Fruit fly (Drosophila melanogaster) whole organism, embryonic: ENCODE results near the gene sbr.

Source experiments
- CG10147 ChIP-seq: fragments of 200-800 bp; sonication (Bioruptor generic); optimal IDR thresholded peaks from 2 replicates; lab custom pipeline; 2019; ENCODE audit warnings: missing biosample characterization, mild to moderate bottlenecking, missing genetic modification characterization, moderate library complexity
- CG10267 ChIP-seq: fragments of 200-800 bp; sonication (Bioruptor generic); optimal IDR thresholded peaks from 2 replicates; lab custom pipeline; 2018; ENCODE audit warnings: missing biosample characterization, mild to moderate bottlenecking, missing genetic modification characterization, moderate library complexity
- CG10543 ChIP-seq: fragments of 200-800 bp; sonication (Bioruptor generic); optimal IDR thresholded peaks from 3 replicates; lab custom pipeline; 2017; ENCODE audit warnings: missing biosample characterization, mild to moderate bottlenecking, missing genetic modification characterization, moderate library complexity
- CG11093 ChIP-seq: fragments of 200-800 bp; sonication (Bioruptor generic); IDR thresholded peaks from 3 replicates; pipeline ENCODE4 v1.3.6; 2022; ENCODE audit warnings: missing biosample characterization, missing genetic modification characterization
- CG11560 ChIP-seq: fragments of 200-800 bp; sonication (Bioruptor generic); IDR thresholded peaks from 3 replicates; pipeline ENCODE4 v1.3.6; 2022; ENCODE audit warnings: missing biosample characterization, missing genetic modification characterization
- CG12391 ChIP-seq: fragments of 200-800 bp; sonication (Bioruptor generic); optimal IDR thresholded peaks from 3 replicates; lab custom pipeline; 2018; ENCODE audit warnings: missing biosample characterization, mild to moderate bottlenecking, missing genetic modification characterization, moderate library complexity
- CG13775 ChIP-seq: fragments of 200-800 bp; sonication (Bioruptor generic); optimal IDR thresholded peaks from 3 replicates; lab custom pipeline; 2017; ENCODE audit warnings: missing biosample characterization, mild to moderate bottlenecking, missing genetic modification characterization
- CG15269 ChIP-seq: fragments of 200-800 bp; sonication (Bioruptor generic); optimal IDR thresholded peaks from 2 replicates; lab custom pipeline; 2018; ENCODE audit warnings: missing biosample characterization, mild to moderate bottlenecking, missing genetic modification characterization, moderate library complexity
- CG15479 ChIP-seq: fragments of 200-800 bp; sonication (Bioruptor generic); optimal IDR thresholded peaks from 3 replicates; lab custom pipeline; 2019; ENCODE audit warnings: missing biosample characterization, mild to moderate bottlenecking, missing genetic modification characterization, moderate library complexity
- CG18599 ChIP-seq: fragments of 200-800 bp; sonication (Bioruptor generic); optimal IDR thresholded peaks from 3 replicates; lab custom pipeline; 2017; ENCODE audit warnings: missing biosample characterization, missing genetic modification characterization, mild to moderate bottlenecking, moderate library complexity, missing genetic modification reagents
- CG30403 ChIP-seq: fragments of 200-800 bp; sonication (Bioruptor generic); optimal IDR thresholded peaks from 3 replicates; lab custom pipeline; 2016; ENCODE audit warnings: missing biosample characterization, missing genetic modification characterization
- CG32532 ChIP-seq: fragments of 200-800 bp; sonication (Bioruptor generic); IDR thresholded peaks from 2 replicates; pipeline ENCODE4 v1.3.6; 2022; ENCODE audit warnings: missing biosample characterization, missing genetic modification characterization
- CG7556 ChIP-seq: fragments of 200-800 bp; sonication (Bioruptor generic); optimal IDR thresholded peaks from 2 replicates; lab custom pipeline; 2017; ENCODE audit warnings: missing biosample characterization, mild to moderate bottlenecking, missing genetic modification characterization
- CG8388 ChIP-seq: fragments of 200-800 bp; sonication (Bioruptor generic); optimal IDR thresholded peaks from 2 replicates; lab custom pipeline; 2019; ENCODE audit warnings: missing biosample characterization, mild to moderate bottlenecking, missing genetic modification characterization, moderate library complexity
- CG9437 ChIP-seq: fragments of 200-800 bp; sonication (Bioruptor generic); optimal IDR thresholded peaks from 2 replicates; lab custom pipeline; 2018; ENCODE audit warnings: missing biosample characterization, mild to moderate bottlenecking, missing genetic modification characterization
- CG9727 ChIP-seq: fragments of 200-800 bp; sonication (Bioruptor generic); optimal IDR thresholded peaks from 3 replicates; lab custom pipeline; 2017; ENCODE audit warnings: missing biosample characterization, mild to moderate bottlenecking, missing genetic modification characterization
- CkIIα-i1 ChIP-seq: fragments of 200-800 bp; sonication (Bioruptor generic); IDR thresholded peaks from 2 replicates; pipeline ENCODE4 v1.3.6; 2022; ENCODE audit warnings: missing biosample characterization, missing genetic modification characterization
- CrebB ChIP-seq: fragments of 200-800 bp; sonication (Bioruptor generic); optimal IDR thresholded peaks from 3 replicates; lab custom pipeline; 2018; ENCODE audit warnings: missing biosample characterization, mild to moderate bottlenecking, missing genetic modification characterization
- E2f1 ChIP-seq: fragments of 200-800 bp; sonication (Bioruptor generic); IDR thresholded peaks from 2 replicates; pipeline ENCODE4 v1.3.6; 2022; ENCODE audit warnings: missing biosample characterization, missing genetic modification characterization
- Eip74EF ChIP-seq, 2 experiments: fragments of 200-800 bp in 1 of 2; fragments of >200 bp in 1 of 2; sonication (Bioruptor generic) in 1 of 2; optimal IDR thresholded peaks; 2 replicates each; lab custom pipeline; 2017 to 2019; ENCODE audit warnings: missing biosample characterization in 2 of 2, missing genetic modification characterization in 2 of 2, mild to moderate bottlenecking in 1 of 2, moderate library complexity in 1 of 2
- Ets65A ChIP-seq: fragments of 200-800 bp; sonication (Bioruptor generic); peaks from one replicate; lab custom pipeline; 2016; ENCODE audit warnings: missing biosample characterization, missing genetic modification characterization
- HLH4C ChIP-seq: fragments of 200-800 bp; sonication (Bioruptor generic); IDR thresholded peaks from 3 replicates; pipeline ENCODE4 v1.3.6; 2022; ENCODE audit warnings: missing biosample characterization, missing genetic modification characterization; ENCODE audit not compliant: partially characterized antibody
- Med ChIP-seq: fragments of 200-800 bp; sonication (Bioruptor generic); peaks from one replicate; lab custom pipeline; 2016; ENCODE audit warnings: missing biosample characterization, missing genetic modification characterization, mild to moderate bottlenecking, inconsistent platforms, moderate library complexity
- Meics ChIP-seq: fragments of 200-800 bp; sonication (Bioruptor generic); optimal IDR thresholded peaks from 2 replicates; lab custom pipeline; 2017; ENCODE audit warnings: missing biosample characterization, mild to moderate bottlenecking, missing genetic modification characterization
- Ssrp ChIP-seq: fragments of 200-800 bp; sonication (Bioruptor generic); optimal IDR thresholded peaks from 2 replicates; lab custom pipeline; 2018; ENCODE audit warnings: missing biosample characterization, mild to moderate bottlenecking, missing genetic modification characterization, moderate library complexity
- az2 ChIP-seq: fragments of 200-800 bp; sonication (Bioruptor generic); optimal IDR thresholded peaks from 3 replicates; lab custom pipeline; 2016; ENCODE audit warnings: missing biosample characterization, missing genetic modification characterization
- bcd ChIP-seq: fragments of 200-800 bp; sonication (Bioruptor generic); optimal IDR thresholded peaks from 2 replicates; lab custom pipeline; 2017; ENCODE audit warnings: missing biosample characterization, mild to moderate bottlenecking, missing genetic modification characterization
- crp ChIP-seq, 2 experiments: fragments of 200-800 bp; sonication (Bioruptor generic); optimal IDR thresholded peaks; 2 replicates in 1 of 2; 3 replicates in 1 of 2; lab custom pipeline; 2017; ENCODE audit warnings: missing biosample characterization in 2 of 2, missing genetic modification characterization in 2 of 2, mild to moderate bottlenecking in 1 of 2, moderate library complexity in 1 of 2
- exex ChIP-seq: fragments of 200-800 bp; sonication (Bioruptor generic); optimal IDR thresholded peaks from 4 replicates; lab custom pipeline; 2018; ENCODE audit warnings: missing biosample characterization, mild to moderate bottlenecking, missing genetic modification characterization, moderate library complexity
- gem ChIP-seq: fragments of 200-800 bp; sonication (Bioruptor generic); optimal IDR thresholded peaks from 2 replicates; lab custom pipeline; 2019; ENCODE audit warnings: missing biosample characterization, mild to moderate bottlenecking, missing genetic modification characterization, moderate library complexity
- lab ChIP-seq: fragments of 200-800 bp; sonication (Bioruptor generic); optimal IDR thresholded peaks from 3 replicates; lab custom pipeline; 2017; ENCODE audit warnings: missing biosample characterization, missing genetic modification characterization, mild to moderate bottlenecking, moderate library complexity, missing genetic modification reagents
- lbe ChIP-seq: fragments of 200-800 bp; sonication (Bioruptor generic); optimal IDR thresholded peaks from 2 replicates; lab custom pipeline; 2016; ENCODE audit warnings: missing biosample characterization, mild to moderate bottlenecking, missing genetic modification characterization
- lola ChIP-seq, 3 experiments: fragments of >200 bp in 2 of 3; fragments of 200-800 bp in 1 of 3; sonication (Bioruptor generic) in 1 of 3; optimal IDR thresholded peaks; 2 replicates each; lab custom pipeline; 2017 to 2019; ENCODE audit warnings: missing biosample characterization in 3 of 3, missing genetic modification characterization in 3 of 3, mild to moderate bottlenecking in 1 of 3, moderate library complexity in 1 of 3
- maf-S ChIP-seq: fragments of 200-800 bp; sonication (Bioruptor generic); optimal IDR thresholded peaks from 2 replicates; lab custom pipeline; 2016; ENCODE audit warnings: missing biosample characterization, missing genetic modification characterization
- pb ChIP-seq: fragments of 200-800 bp; sonication (Bioruptor generic); optimal IDR thresholded peaks from 3 replicates; lab custom pipeline; 2016; ENCODE audit warnings: missing biosample characterization, missing genetic modification characterization
- row ChIP-seq: fragments of 200-800 bp; sonication (Bioruptor generic); IDR thresholded peaks from 3 replicates; pipeline ENCODE4 v1.3.6; 2022; ENCODE audit warnings: missing biosample characterization, missing genetic modification characterization
- sqz ChIP-seq: fragments of 200-800 bp; sonication (Bioruptor generic); optimal IDR thresholded peaks from 3 replicates; lab custom pipeline; 2018; ENCODE audit warnings: missing biosample characterization, mild to moderate bottlenecking, missing genetic modification characterization
- tll ChIP-seq, 2 experiments: fragments of 200-800 bp in 1 of 2; fragments of >200 bp in 1 of 2; sonication (Bioruptor generic) in 1 of 2; optimal IDR thresholded peaks; 2 replicates each; lab custom pipeline; 2017 to 2019; ENCODE audit warnings: missing biosample characterization in 2 of 2, missing genetic modification characterization in 2 of 2, mild to moderate bottlenecking in 1 of 2, moderate library complexity in 1 of 2
- trem ChIP-seq: fragments of 200-800 bp; optimal IDR thresholded peaks from 3 replicates; lab custom pipeline; 2019; ENCODE audit warnings: missing biosample characterization, mild to moderate bottlenecking, missing genetic modification characterization, moderate library complexity
- zen ChIP-seq: fragments of 200-800 bp; sonication (Bioruptor generic); optimal IDR thresholded peaks from 3 replicates; lab custom pipeline; 2018; ENCODE audit warnings: missing biosample characterization, mild to moderate bottlenecking, missing genetic modification characterization, moderate library complexity

Gene sbr

dm6 chrX:10784812-10785638 lies 61.9 kb downstream of the sbr start (continued):
- peak in 1 of 2 experiments; percentile 41 for TF ChIP-seq Eip74EF (GFP tag; optimal IDR thresholded peaks at IDR 0.05; lab: Kevin White, UChicago)
- peak; percentile 17 for TF ChIP-seq gem (tag; lab: Kevin White, UChicago)
- TF ChIP-seq crp (GFP tag; optimal IDR thresholded peaks at IDR 0.05; lab: Kevin White, UChicago), result peak in 1 of 2 experiments; percentile 28
- TF ChIP-seq CG10267 (tag; lab: Kevin White, UChicago), result no peak
- TF ChIP-seq CG15479 (GFP tag; lab: Kevin White, UChicago), result peak; percentile 72
- no peak for TF ChIP-seq CG11560 (tag; lab: Robert Waterston, UW)
- peak; percentile 32 for TF ChIP-seq CG7556 (GFP tag; lab: Kevin White, UChicago)
- peak; percentile 71 for TF ChIP-seq CG9727
- TF ChIP-seq lola (GFP tag; optimal IDR thresholded peaks at IDR 0.05; lab: Kevin White, UChicago), result peak in 1 of 3 experiments; percentile 18
- peak; percentile 19 for TF ChIP-seq CG18599 (GFP tag; lab: Kevin White, UChicago)
- peak; percentile 26 for TF ChIP-seq Ssrp (tag; lab: Kevin White, UChicago)
- peak; percentile 11 for TF ChIP-seq zen
- TF ChIP-seq tll (GFP tag; optimal IDR thresholded peaks at IDR 0.05; lab: Kevin White, UChicago), result peak in 1 of 2 experiments; percentile 83
- peak; percentile 75 for TF ChIP-seq sqz (GFP tag; lab: Kevin White, UChicago)
- peak; percentile 0 for TF ChIP-seq az2 (GFP tag; lab: Kevin White, UChicago)
- TF ChIP-seq CG9437 (GFP tag; lab: Kevin White, UChicago), result peak; percentile 43
- peak; percentile 91 for TF ChIP-seq trem
- TF ChIP-seq pb (GFP tag; lab: Kevin White, UChicago), result no peak
- TF ChIP-seq Med (GFP tag; lab: Kevin White, UChicago), result peak; percentile 58
- TF ChIP-seq CG8388, result peak; percentile 62
- peak; percentile 10; the same call in 1 of the 2 replicates for TF ChIP-seq E2f1 (GFP tag; lab: Robert Waterston, UW)
- peak; percentile 3 for TF ChIP-seq exex (tag; lab: Kevin White, UChicago)
- TF ChIP-seq CrebB (tag; lab: Kevin White, UChicago), result no peak
- peak; percentile 27 for TF ChIP-seq CG15269 (tag; lab: Kevin White, UChicago)
- peak; percentile 62 for TF ChIP-seq row (GFP tag; lab: Robert Waterston, UW)
- TF ChIP-seq CG10543 (GFP tag; lab: Kevin White, UChicago), result peak; percentile 27
- peak; percentile 17 for TF ChIP-seq CG12391 (tag; lab: Kevin White, UChicago)
- peak; percentile 11 for TF ChIP-seq CG13775 (GFP tag; lab: Kevin White, UChicago)
- TF ChIP-seq maf-S (GFP tag; lab: Kevin White, UChicago), result no peak
- peak; percentile 18 for TF ChIP-seq Meics
- 0 out of 2 replicates have a peak, but pooled peaks have one; percentile 22 for TF ChIP-seq CG32532
- peak; percentile 40 for TF ChIP-seq CG10147 (GFP tag; lab: Kevin White, UChicago)
- TF ChIP-seq CkIIα-i1, result no peak
- no peak for TF ChIP-seq lbe (GFP tag; lab: Kevin White, UChicago)
- TF ChIP-seq CG11093 (GFP tag; lab: Robert Waterston, UW), result no peak
- TF ChIP-seq Ets65A (GFP tag; lab: Kevin White, UChicago), result peak; percentile 11
- peak; percentile 5 for TF ChIP-seq bcd
- peak; percentile 49 for TF ChIP-seq CG30403 (GFP tag; lab: Kevin White, UChicago)
- TF ChIP-seq HLH4C, result 0 out of 3 replicates have a peak, but pooled peaks have one; percentile 33
- TF ChIP-seq lab (GFP tag; lab: Kevin White, UChicago), result peak; percentile 5
